Worm (Caenorhabditis elegans): ENCODE data around the gene W06F12.3.

The W06F12.3 gene

DNA sequence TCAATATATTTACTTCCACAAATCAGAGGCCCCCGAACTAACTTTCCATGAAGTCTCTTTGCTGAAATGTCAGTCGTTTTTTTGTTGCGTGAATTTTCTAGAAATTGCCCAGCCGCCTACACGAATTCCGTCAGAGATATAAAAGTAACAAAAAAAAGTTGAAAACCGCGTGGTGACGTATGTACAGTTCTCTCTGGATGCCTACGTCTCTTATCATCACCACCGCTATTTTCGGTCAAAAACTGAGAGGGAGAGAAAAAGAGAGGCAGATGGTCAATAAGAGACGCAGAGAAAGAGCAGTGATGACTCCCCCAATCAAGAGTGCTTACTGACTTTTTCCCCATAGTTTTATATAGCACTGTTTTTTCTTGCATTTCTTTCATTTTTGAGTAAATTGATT, 40.8 kb upstream of the W06F12.3 start (continued):
- no peak for TF ChIP-seq hlh-17 (GFP tag; optimal IDR thresholded peaks at IDR 0.05; ENCODE audit: borderline replicate concordance)
- no peak for TF ChIP-seq egl-27 (tag; optimal IDR thresholded peaks at IDR 0.05)
- TF ChIP-seq snpc-4 (tag; optimal IDR thresholded peaks at IDR 0.05) = no peak
- peak; percentile 45 for TF ChIP-seq skn-1 (tag; optimal IDR thresholded peaks at IDR 0.05)
- TF ChIP-seq unc-30 (tag; optimal IDR thresholded peaks at IDR 0.05) = no peak
- TF ChIP-seq lin-13 (GFP tag; optimal IDR thresholded peaks at IDR 0.05) = no peak
- no peak for TF ChIP-seq unc-130 (tag; optimal IDR thresholded peaks at IDR 0.05)
- TF ChIP-seq rnt-1 (tag; optimal IDR thresholded peaks at IDR 0.05) = peak; percentile 3
- peak; percentile 54 for TF ChIP-seq elt-2 (tag; optimal IDR thresholded peaks at IDR 0.05)
- TF ChIP-seq aly-2 (tag; optimal IDR thresholded peaks at IDR 0.05) = no peak
- no peak for TF ChIP-seq F16B12.6 (tag; optimal IDR thresholded peaks at IDR 0.05)
- peak; percentile 14 for TF ChIP-seq jun-1 (tag; optimal IDR thresholded peaks at IDR 0.05)
- TF ChIP-seq mab-9 (GFP tag; IDR thresholded peaks at IDR 0.05) = no peak
- TF ChIP-seq ceh-88 (GFP tag; IDR thresholded peaks at IDR 0.05) = no peak
- no peak for TF ChIP-seq nhr-19 (GFP tag; conservative IDR thresholded peaks at IDR 0.05)
- no peak for TF ChIP-seq ama-1 (optimal IDR thresholded peaks at IDR 0.05)
- TF ChIP-seq isw-1 (GFP tag; IDR thresholded peaks at IDR 0.05) = no peak
- TF ChIP-seq mdl-1 (tag; optimal IDR thresholded peaks at IDR 0.05) = peak in 1 of 2 experiments; percentile 68
- TF ChIP-seq sup-37 (GFP tag; optimal IDR thresholded peaks at IDR 0.05) = no peak
- no peak for TF ChIP-seq Y116A8C.19 (tag; optimal IDR thresholded peaks at IDR 0.05; ENCODE audit: borderline replicate concordance)
- TF ChIP-seq nhr-85 (tag) = peak; percentile 73
- no peak for TF ChIP-seq pag-3 (tag; optimal IDR thresholded peaks at IDR 0.05; ENCODE audit: borderline replicate concordance, insufficient read depth)
- peak in 2 of 3 experiments; percentile 13 to 19 for TF ChIP-seq ceh-82 (tag; optimal IDR thresholded peaks at IDR 0.05)
- no peak for TF ChIP-seq ets-5 (GFP tag; IDR thresholded peaks at IDR 0.05)
- TF ChIP-seq lin-39 (tag; optimal IDR thresholded peaks at IDR 0.05) = no peak
- no peak for TF ChIP-seq dpl-1 (GFP tag; optimal IDR thresholded peaks at IDR 0.05)
- TF ChIP-seq ceh-90 (tag; optimal IDR thresholded peaks at IDR 0.05) = no peak
- TF ChIP-seq egl-13 (tag; optimal IDR thresholded peaks at IDR 0.05) = no peak
- peak; percentile 32 for TF ChIP-seq tbx-2 (tag; optimal IDR thresholded peaks at IDR 0.05)
- TF ChIP-seq nhr-76 (tag; optimal IDR thresholded peaks at IDR 0.05) = no peak
- TF ChIP-seq lir-3 (tag; optimal IDR thresholded peaks at IDR 0.05; ENCODE audit: poor library complexity) = no peak
- TF ChIP-seq lin-35 (GFP tag; optimal IDR thresholded peaks at IDR 0.05) = peak in 1 of 2 experiments; percentile 71
- TF ChIP-seq dsc-1 (tag; optimal IDR thresholded peaks at IDR 0.05) = no peak
- peak in 2 of 6 experiments; percentile 34 to 53 for TF ChIP-seq elt-3 (tag; optimal IDR thresholded peaks at IDR 0.05)

DNA sequence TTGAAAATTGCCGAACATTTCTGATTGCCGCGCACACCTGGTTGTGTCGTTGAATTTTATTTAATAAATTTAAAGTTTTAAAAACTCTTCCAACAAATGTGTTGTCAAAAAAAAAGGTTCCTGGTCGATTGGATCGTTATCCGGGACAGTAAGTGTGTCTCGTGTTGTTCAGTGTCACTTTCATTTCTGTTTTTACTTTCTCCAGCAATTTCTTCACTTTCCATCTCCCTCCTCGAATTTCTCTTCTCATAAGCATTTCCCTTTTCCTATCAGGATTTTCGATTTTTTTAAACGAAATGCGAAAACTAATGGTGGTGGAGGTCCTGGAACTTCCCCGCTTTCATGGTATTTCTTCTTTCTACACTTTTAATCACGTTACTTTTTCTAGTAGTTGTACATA, 39.2 kb upstream of the W06F12.3 start:
- TF ChIP-seq ceh-63 (GFP tag; optimal IDR thresholded peaks at IDR 0.05) = no peak
- no peak for TF ChIP-seq jun-1 (tag; optimal IDR thresholded peaks at IDR 0.05)
- TF ChIP-seq fos-1 (tag; optimal IDR thresholded peaks at IDR 0.05) = no peak
- no peak for TF ChIP-seq efl-1 (optimal IDR thresholded peaks at IDR 0.05)
- peak in 1 of 2 experiments; percentile 35 for TF ChIP-seq efl-1 (GFP tag; optimal IDR thresholded peaks at IDR 0.05 in 1 of 2)
- TF ChIP-seq zip-4 (GFP tag; optimal IDR thresholded peaks at IDR 0.05) = no peak
- TF ChIP-seq blmp-1 (tag; optimal IDR thresholded peaks at IDR 0.05) = peak; percentile 99
- TF ChIP-seq zag-1 (tag; optimal IDR thresholded peaks at IDR 0.05) = no peak
- TF ChIP-seq tbx-2 (tag; optimal IDR thresholded peaks at IDR 0.05) = no peak

ce11 chrIII:13697822-13698221, 37.0 kb upstream of the W06F12.3 start:
- TF ChIP-seq ztf-4 (tag; optimal IDR thresholded peaks at IDR 0.05) = no peak
- peak; percentile 29 for TF ChIP-seq snu-23 (GFP tag; optimal IDR thresholded peaks at IDR 0.05)
- TF ChIP-seq lin-39 (tag; optimal IDR thresholded peaks at IDR 0.05) = no peak
- no peak for TF ChIP-seq hpl-2 (GFP tag; optimal IDR thresholded peaks at IDR 0.05)
- no peak for TF ChIP-seq alr-1 (tag; optimal IDR thresholded peaks at IDR 0.05; ENCODE audit: borderline replicate concordance)
- peak; percentile 35 for TF ChIP-seq nhr-47 (tag; optimal IDR thresholded peaks at IDR 0.05)
- TF ChIP-seq unc-98 (GFP tag; IDR thresholded peaks at IDR 0.05) = no peak
- no peak for TF ChIP-seq nhr-237 (tag; optimal IDR thresholded peaks at IDR 0.05)
- TF ChIP-seq aha-1 (tag; optimal IDR thresholded peaks at IDR 0.05) = no peak
- TF ChIP-seq grh-1 (GFP tag; IDR thresholded peaks at IDR 0.05) = no peak
- no peak for TF ChIP-seq ceh-82 (tag; optimal IDR thresholded peaks at IDR 0.05)
- no peak for TF ChIP-seq aly-2 (tag; optimal IDR thresholded peaks at IDR 0.05)
- no peak for TF ChIP-seq ceh-63 (GFP tag; optimal IDR thresholded peaks at IDR 0.05)
- TF ChIP-seq mef-2 (tag; optimal IDR thresholded peaks at IDR 0.05) = no peak
- TF ChIP-seq ceh-88 (GFP tag; IDR thresholded peaks at IDR 0.05) = no peak
- no peak for TF ChIP-seq C04F5.9 (tag; optimal IDR thresholded peaks at IDR 0.05)
